Worm (Caenorhabditis elegans) whole organism, late embryonic: ENCODE data around the gene Y73F8A.36.
A peak's percentile ranks its signal among the peaks of the same experiment; 100 is the strongest.

Experiments used
- C08G9.2 ChIP-seq: sonication (generic microtip); optimal IDR thresholded peaks from 2 replicates; lab custom pipeline; 2016; ENCODE audit warnings: mild to moderate bottlenecking, missing genetic modification characterization, moderate library complexity, missing compliant biosample characterization
- C38D4.7 ChIP-seq: fragments of 200-800 bp; sonication (Bioruptor generic); optimal IDR thresholded peaks from 2 replicates; lab custom pipeline; 2018; ENCODE audit warnings: mild to moderate bottlenecking, missing genetic modification characterization, moderate library complexity, missing compliant biosample characterization
- F13H6.1 ChIP-seq: sonication (generic microtip); optimal IDR thresholded peaks from 2 replicates; lab custom pipeline; 2016; ENCODE audit warnings: missing genetic modification characterization, missing compliant biosample characterization
- K02D7.2 ChIP-seq: sonication (generic microtip); optimal IDR thresholded peaks from 2 replicates; lab custom pipeline; 2017; ENCODE audit warnings: mild to moderate bottlenecking, missing genetic modification characterization, missing compliant biosample characterization
- K09A11.1 ChIP-seq: sonication (generic microtip); optimal IDR thresholded peaks from 2 replicates; lab custom pipeline; 2017; ENCODE audit warnings: antibody characterized with exemption, mild to moderate bottlenecking, missing genetic modification characterization, missing compliant biosample characterization; ENCODE audit not compliant: insufficient read depth
- Y22D7AL.16 ChIP-seq: sonication (generic microtip); optimal IDR thresholded peaks from 2 replicates; lab custom pipeline; 2016; ENCODE audit warnings: missing genetic modification characterization, missing compliant biosample characterization
- ahr-1 ChIP-seq: sonication (generic microtip); optimal IDR thresholded peaks from 2 replicates; lab custom pipeline; 2016; ENCODE audit warnings: missing genetic modification characterization, missing compliant biosample characterization
- ceh-14 ChIP-seq: sonication (generic microtip); optimal IDR thresholded peaks from 2 replicates; lab custom pipeline; 2016; ENCODE audit warnings: missing genotype, missing genetic modification characterization, missing compliant biosample characterization
- ceh-18 ChIP-seq: sonication (generic microtip); optimal IDR thresholded peaks from 2 replicates; lab custom pipeline; 2016; ENCODE audit warnings: missing genetic modification characterization, missing compliant biosample characterization
- ceh-22 ChIP-seq: sonication (generic microtip); optimal IDR thresholded peaks from 2 replicates; lab custom pipeline; 2017; ENCODE audit warnings: missing biosample characterization, missing genetic modification characterization
- ceh-31 ChIP-seq: sonication (generic microtip); optimal IDR thresholded peaks from 2 replicates; lab custom pipeline; 2016; ENCODE audit warnings: missing genetic modification characterization, missing compliant biosample characterization
- ceh-34 ChIP-seq: sonication (generic microtip); optimal IDR thresholded peaks from 2 replicates; lab custom pipeline; 2016; ENCODE audit warnings: mild to moderate bottlenecking, missing genetic modification characterization, missing compliant biosample characterization
- ceh-45 ChIP-seq: fragments of 200-800 bp; sonication (Bioruptor generic); IDR thresholded peaks from 2 replicates; pipeline ENCODE4 v1.3.6; 2022; ENCODE audit warnings: missing genetic modification reagents, missing genetic modification characterization, missing compliant biosample characterization
- ceh-6 ChIP-seq: fragments of 200-800 bp; sonication (Bioruptor generic); optimal IDR thresholded peaks from 2 replicates; lab custom pipeline; 2018; ENCODE audit warnings: mild to moderate bottlenecking, missing genetic modification characterization, missing compliant biosample characterization
- ceh-9 ChIP-seq: sonication (generic microtip); optimal IDR thresholded peaks from 2 replicates; lab custom pipeline; 2016; ENCODE audit warnings: mild to moderate bottlenecking, missing genetic modification characterization, inconsistent platforms, missing compliant biosample characterization
- che-1 ChIP-seq: sonication (generic microtip); optimal IDR thresholded peaks from 2 replicates; lab custom pipeline; 2016; ENCODE audit warnings: mild to moderate bottlenecking, missing genetic modification characterization, missing compliant biosample characterization
- dve-1 ChIP-seq: sonication (generic microtip); optimal IDR thresholded peaks from 2 replicates; lab custom pipeline; 2017; ENCODE audit warnings: antibody characterized with exemption, mild to moderate bottlenecking, missing genetic modification characterization, missing compliant biosample characterization
- elt-4 ChIP-seq: sonication (generic microtip); optimal IDR thresholded peaks from 2 replicates; lab custom pipeline; 2016; ENCODE audit warnings: missing genetic modification characterization, missing compliant biosample characterization
- ets-4 ChIP-seq: sonication (generic microtip); optimal IDR thresholded peaks from 2 replicates; lab custom pipeline; 2016; ENCODE audit warnings: missing genetic modification characterization, missing compliant biosample characterization
- eyg-1 ChIP-seq: sonication (generic microtip); optimal IDR thresholded peaks from 2 replicates; lab custom pipeline; 2016; ENCODE audit warnings: missing genotype, missing genetic modification characterization, missing compliant biosample characterization
- fax-1 ChIP-seq: sonication (generic microtip); optimal IDR thresholded peaks from 2 replicates; lab custom pipeline; 2016; ENCODE audit warnings: missing genotype, missing genetic modification characterization, missing compliant biosample characterization
- fkh-6 ChIP-seq: sonication (generic microtip); optimal IDR thresholded peaks from 2 replicates; lab custom pipeline; 2016; ENCODE audit warnings: missing genetic modification characterization, missing compliant biosample characterization
- hlh-13 ChIP-seq: fragments of 200-800 bp; sonication (Bioruptor generic); optimal IDR thresholded peaks from 2 replicates; lab custom pipeline; 2018; ENCODE audit warnings: mild to moderate bottlenecking, missing genetic modification characterization, missing compliant biosample characterization
- hlh-30 ChIP-seq: sonication (generic microtip); optimal IDR thresholded peaks from 2 replicates; lab custom pipeline; 2017; ENCODE audit warnings: antibody characterized with exemption, missing genetic modification characterization, missing compliant biosample characterization; ENCODE audit not compliant: insufficient read depth
- lin-11 ChIP-seq: fragments of 200-800 bp; sonication (Bioruptor generic); optimal IDR thresholded peaks from 2 replicates; lab custom pipeline; 2018; ENCODE audit warnings: mild to moderate bottlenecking, missing genetic modification characterization, missing compliant biosample characterization
- nfya-1 ChIP-seq: sonication (generic microtip); optimal IDR thresholded peaks from 2 replicates; lab custom pipeline; 2017; ENCODE audit warnings: missing genetic modification characterization, mild to moderate bottlenecking, missing compliant biosample characterization, antibody characterized with exemption, moderate library complexity
- nhr-232 ChIP-seq: sonication (generic microtip); optimal IDR thresholded peaks from 2 replicates; lab custom pipeline; 2016; ENCODE audit warnings: missing genetic modification characterization, missing compliant biosample characterization
- npax-4 ChIP-seq: sonication (generic microtip); optimal IDR thresholded peaks from 2 replicates; lab custom pipeline; 2016; ENCODE audit warnings: missing genetic modification characterization, missing compliant biosample characterization
- odd-2 ChIP-seq: sonication (generic microtip); optimal IDR thresholded peaks from 2 replicates; lab custom pipeline; 2017; ENCODE audit warnings: antibody characterized with exemption, mild to moderate bottlenecking, missing genetic modification characterization, missing compliant biosample characterization
- pag-3 ChIP-seq: sonication (generic microtip); optimal IDR thresholded peaks from 2 replicates; lab custom pipeline; 2016; ENCODE audit warnings: missing compliant biosample characterization, missing genetic modification characterization, borderline replicate concordance
- pat-9 ChIP-seq: fragments of 200-800 bp; sonication (Bioruptor generic); optimal IDR thresholded peaks from 2 replicates; lab custom pipeline; 2018; ENCODE audit warnings: mild to moderate bottlenecking, missing genetic modification characterization, moderate library complexity, missing compliant biosample characterization
- pax-1 ChIP-seq: fragments of 150-350 bp; optimal IDR thresholded peaks from 2 replicates; lab custom pipeline; 2014; ENCODE audit warnings: missing biosample characterization, missing genetic modification characterization
- pros-1 ChIP-seq: fragments of 150-350 bp; optimal IDR thresholded peaks from 2 replicates; lab custom pipeline; 2014; ENCODE audit warnings: missing biosample characterization, missing genetic modification reagents, missing genetic modification characterization
- ref-2 ChIP-seq: sonication (generic microtip); optimal IDR thresholded peaks from 2 replicates; lab custom pipeline; 2016; ENCODE audit warnings: missing genetic modification characterization, missing compliant biosample characterization
- rnt-1 ChIP-seq: sonication (generic microtip); optimal IDR thresholded peaks from 2 replicates; lab custom pipeline; 2016; ENCODE audit warnings: missing genetic modification characterization, missing compliant biosample characterization
- tbx-7 ChIP-seq: sonication (generic microtip); optimal IDR thresholded peaks from 2 replicates; lab custom pipeline; 2016; ENCODE audit warnings: missing genotype, missing genetic modification characterization, missing compliant biosample characterization
- ttx-3 ChIP-seq: sonication (generic microtip); optimal IDR thresholded peaks from 2 replicates; lab custom pipeline; 2016; ENCODE audit warnings: missing genetic modification reagents, missing genetic modification characterization, missing compliant biosample characterization
- unc-3 ChIP-seq, 2 experiments: fragments of 200-800 bp in 1 of 2; sonication (Bioruptor generic) in 1 of 2; sonication (generic microtip) in 1 of 2; conservative IDR thresholded peaks in 1 of 2; optimal IDR thresholded peaks in 1 of 2; 2 replicates each; pipeline versions ENCODE4 v1.3.6 to Lab custom; 2016 to 2022; ENCODE audit warnings: missing compliant biosample characterization in 2 of 2, missing genetic modification characterization in 2 of 2, missing genetic modification reagents in 1 of 2
- unc-42 ChIP-seq: sonication (generic microtip); optimal IDR thresholded peaks from 2 replicates; lab custom pipeline; 2016; ENCODE audit warnings: missing genotype, missing genetic modification characterization, missing compliant biosample characterization
- zip-5 ChIP-seq: sonication (generic microtip); optimal IDR thresholded peaks from 2 replicates; lab custom pipeline; 2016; ENCODE audit warnings: missing genetic modification characterization, missing compliant biosample characterization

The Y73F8A.36 gene

ce11 chrIV:15289508-15289907, 43.8 kb downstream of the Y73F8A.36 start (continued):
- no peak for TF ChIP-seq hlh-30 (tag; lab: Kevin White, UChicago)
- TF ChIP-seq pros-1, result no peak
- TF ChIP-seq ceh-18, result no peak
- no peak for TF ChIP-seq ref-2
- TF ChIP-seq rnt-1 (tag; lab: Kevin White, UChicago), result no peak
- no peak for TF ChIP-seq che-1 (tag; lab: Kevin White, UChicago)
- no peak for TF ChIP-seq dve-1
- no peak for TF ChIP-seq ceh-31 (tag; lab: Kevin White, UChicago)
- TF ChIP-seq eyg-1 (tag; lab: Kevin White, UChicago), result no peak
- no peak for TF ChIP-seq fax-1 (tag; lab: Kevin White, UChicago)
- TF ChIP-seq nfya-1 (tag; lab: Kevin White, UChicago), result peak; percentile 37
- TF ChIP-seq pat-9 (tag; lab: Kevin White, UChicago), result no peak
- TF ChIP-seq Y22D7AL.16 (tag; lab: Kevin White, UChicago), result no peak
- TF ChIP-seq unc-42, result no peak
- TF ChIP-seq odd-2, result no peak

- TF ChIP-seq eyg-1 (tag; lab: Kevin White, UChicago), result no peak
- TF ChIP-seq F13H6.1, result no peak
- TF ChIP-seq ahr-1 (tag; lab: Kevin White, UChicago), result no peak
- no peak for TF ChIP-seq ceh-45 (GFP tag; lab: Robert Waterston, UW)
- no peak for TF ChIP-seq pag-3 (tag; lab: Kevin White, UChicago)
- no peak for TF ChIP-seq Y22D7AL.16 (tag; lab: Kevin White, UChicago)
- TF ChIP-seq ceh-6 (GFP tag; lab: Kevin White, UChicago), result no peak
- no peak for TF ChIP-seq elt-4 (tag; lab: Kevin White, UChicago)
- no peak for TF ChIP-seq ceh-34 (tag; lab: Kevin White, UChicago)
Measured at ce11 chrIV:15291162-15291561, 45.4 kb downstream of the Y73F8A.36 start, which contains the start of gene pqn-90. Gene pqn-90, minus strand, starts transcription at chrIV:15291262.

ce11 chrIV:15291607-15292006, 45.9 kb downstream of the Y73F8A.36 start, which contains the start of gene pqn-91:
Gene pqn-91, plus strand, starts transcription at chrIV:15291907.
- TF ChIP-seq fkh-6 (tag; lab: Kevin White, UChicago), result no peak
- no peak for TF ChIP-seq fax-1 (tag; lab: Kevin White, UChicago)
- TF ChIP-seq ceh-14 (tag; lab: Kevin White, UChicago), result no peak
- TF ChIP-seq Y22D7AL.16 (tag; lab: Kevin White, UChicago), result no peak
- no peak for TF ChIP-seq elt-4 (tag; lab: Kevin White, UChicago)
- no peak for TF ChIP-seq hlh-13 (GFP tag; lab: Kevin White, UChicago)
- no peak for TF ChIP-seq dve-1

- TF ChIP-seq K02D7.2 (no peak), ceh-9 (tag; lab: Kevin White, UChicago) (no peak), tbx-7 (no peak), pax-1 (no peak), lin-11 (no peak), F13H6.1 (no peak), ets-4 (tag; lab: Kevin White, UChicago) (no peak), ttx-3 (tag; lab: Kevin White, UChicago) (no peak), npax-4 (tag; lab: Kevin White, UChicago) (no peak), Y22D7AL.16 (tag; lab: Kevin White, UChicago) (no peak), nhr-232 (tag; lab: Kevin White, UChicago) (no peak), C38D4.7 (no peak), unc-42 (no peak), pag-3 (tag; lab: Kevin White, UChicago) (no peak), K09A11.1 (tag; lab: Kevin White, UChicago) (no peak), unc-3 (GFP tag; conservative IDR thresholded peaks at IDR 0.05; lab: Robert Waterston, UW) (no peak), unc-3 (tag; optimal IDR thresholded peaks at IDR 0.05; lab: Kevin White, UChicago) (no peak), C08G9.2 (tag; lab: Kevin White, UChicago) (no peak), ceh-22 (tag; lab: Kevin White, UChicago) (no peak), zip-5 (tag; lab: Kevin White, UChicago) (no peak)
Measured at ce11 chrIV:15294040-15294439, 48.3 kb downstream of the Y73F8A.36 start, which contains the start of gene Y73F8A.10. Gene Y73F8A.10, plus strand, starts transcription at chrIV:15294340.
